Fruit fly (Drosophila melanogaster) whole organism, embryonic: ENCODE measurements around the gene kirre.

Experiments used
- Aef1 ChIP-seq: fragments of 200-800 bp; sonication (Bioruptor generic); IDR thresholded peaks from 3 replicates; pipeline ENCODE4 v1.3.6; 2022; ENCODE audit warnings: missing biosample characterization, missing genetic modification characterization
- Antp ChIP-seq: fragments of 200-800 bp; sonication (Bioruptor generic); optimal IDR thresholded peaks from 3 replicates; lab custom pipeline; 2016; ENCODE audit warnings: missing biosample characterization, missing genetic modification characterization
- Asciz ChIP-seq: fragments of 200-800 bp; sonication (Bioruptor generic); optimal IDR thresholded peaks from 2 replicates; lab custom pipeline; 2017; ENCODE audit warnings: missing biosample characterization, mild to moderate bottlenecking, missing genetic modification characterization, missing genetic modification reagents
- CG10267 ChIP-seq: fragments of 200-800 bp; sonication (Bioruptor generic); optimal IDR thresholded peaks from 2 replicates; lab custom pipeline; 2018; ENCODE audit warnings: missing biosample characterization, mild to moderate bottlenecking, missing genetic modification characterization, moderate library complexity
- CG12155 ChIP-seq: fragments of 200-800 bp; sonication (Bioruptor generic); optimal IDR thresholded peaks from 3 replicates; lab custom pipeline; 2016; ENCODE audit warnings: missing biosample characterization, missing genetic modification characterization
- CG1233 ChIP-seq: fragments of 200-800 bp; sonication (Bioruptor generic); optimal IDR thresholded peaks from 4 replicates; lab custom pipeline; 2018; ENCODE audit warnings: missing biosample characterization, mild to moderate bottlenecking, missing genetic modification characterization
- CG15073 ChIP-seq: fragments of 200-800 bp; sonication (Bioruptor generic); optimal IDR thresholded peaks from 2 replicates; lab custom pipeline; 2016; ENCODE audit warnings: missing biosample characterization, missing genetic modification characterization
- CG16863 ChIP-seq: fragments of 200-800 bp; sonication (Bioruptor generic); optimal IDR thresholded peaks from 3 replicates; lab custom pipeline; 2016; ENCODE audit warnings: missing biosample characterization, missing genetic modification characterization
- CG17328 ChIP-seq: fragments of 200-800 bp; sonication (Bioruptor generic); IDR thresholded peaks from 2 replicates; pipeline ENCODE4 v1.3.6; 2022; ENCODE audit warnings: missing biosample characterization, missing genetic modification characterization
- CG17361 ChIP-seq: fragments of 200-800 bp; sonication (Bioruptor generic); IDR thresholded peaks from 3 replicates; pipeline ENCODE4 v1.3.6; 2022; ENCODE audit warnings: missing biosample characterization, missing genetic modification characterization
- CG17829 ChIP-seq: fragments of 200-800 bp; optimal IDR thresholded peaks from 2 replicates; lab custom pipeline; 2019; ENCODE audit warnings: missing biosample characterization, mild to moderate bottlenecking, missing genetic modification characterization, moderate library complexity
- CG18619 ChIP-seq: fragments of 200-800 bp; sonication (Bioruptor generic); optimal IDR thresholded peaks from 3 replicates; lab custom pipeline; 2017; ENCODE audit warnings: missing biosample characterization, mild to moderate bottlenecking, missing genetic modification characterization
- CG6654 ChIP-seq: fragments of 200-800 bp; sonication (Bioruptor generic); optimal IDR thresholded peaks from 2 replicates; lab custom pipeline; 2017; ENCODE audit warnings: missing biosample characterization, mild to moderate bottlenecking, missing genetic modification characterization
- CG7357 ChIP-seq: fragments of 200-800 bp; sonication (Bioruptor generic); IDR thresholded peaks from 3 replicates; pipeline ENCODE4 v1.3.6; 2022; ENCODE audit warnings: missing biosample characterization, missing genetic modification characterization
- CG9876 ChIP-seq: fragments of 200-800 bp; sonication (Bioruptor generic); optimal IDR thresholded peaks from 2 replicates; lab custom pipeline; 2016; ENCODE audit warnings: missing biosample characterization, missing genetic modification characterization
- CkIIα-i1 ChIP-seq: fragments of 200-800 bp; sonication (Bioruptor generic); IDR thresholded peaks from 2 replicates; pipeline ENCODE4 v1.3.6; 2022; ENCODE audit warnings: missing biosample characterization, missing genetic modification characterization
- Dfd ChIP-seq, 2 experiments: fragments of >200 bp; optimal IDR thresholded peaks; 2 replicates each; lab custom pipeline; 2017; ENCODE audit warnings: missing biosample characterization in 2 of 2, missing genetic modification characterization in 2 of 2
- Dref ChIP-seq: fragments of 200-800 bp; sonication (Bioruptor generic); IDR thresholded peaks from 2 replicates; pipeline ENCODE4 v1.3.6; 2022; ENCODE audit warnings: missing biosample characterization, missing genetic modification characterization
- Ets65A ChIP-seq: fragments of 200-800 bp; sonication (Bioruptor generic); peaks from one replicate; lab custom pipeline; 2016; ENCODE audit warnings: missing biosample characterization, missing genetic modification characterization
- H2.0 ChIP-seq: fragments of 200-800 bp; sonication (Bioruptor generic); IDR thresholded peaks from 2 replicates; pipeline ENCODE4 v1.3.6; 2022; ENCODE audit warnings: missing biosample characterization, missing genetic modification characterization
- HLH4C ChIP-seq: fragments of 200-800 bp; sonication (Bioruptor generic); IDR thresholded peaks from 3 replicates; pipeline ENCODE4 v1.3.6; 2022; ENCODE audit warnings: missing biosample characterization, missing genetic modification characterization; ENCODE audit not compliant: partially characterized antibody
- HmgZ ChIP-seq: fragments of 200-800 bp; sonication (Bioruptor generic); optimal IDR thresholded peaks from 2 replicates; lab custom pipeline; 2018; ENCODE audit warnings: missing biosample characterization, mild to moderate bottlenecking, missing genetic modification characterization
- MTF-1 ChIP-seq: fragments of 200-800 bp; sonication (Bioruptor generic); optimal IDR thresholded peaks from 2 replicates; lab custom pipeline; 2018; ENCODE audit warnings: missing biosample characterization, mild to moderate bottlenecking, missing genetic modification characterization, borderline replicate concordance
- NC2β ChIP-seq: fragments of 200-800 bp; sonication (Bioruptor generic); optimal IDR thresholded peaks from 2 replicates; lab custom pipeline; 2016; ENCODE audit warnings: missing biosample characterization, missing genetic modification characterization
- Neu2 ChIP-seq: fragments of 200-800 bp; sonication (Bioruptor generic); optimal IDR thresholded peaks from 3 replicates; lab custom pipeline; 2016; ENCODE audit warnings: missing biosample characterization, missing genetic modification characterization, borderline replicate concordance
- Rfx ChIP-seq: fragments of 200-800 bp; sonication (Bioruptor generic); IDR thresholded peaks from 2 replicates; pipeline ENCODE4 v1.3.6; 2022; ENCODE audit warnings: missing biosample characterization, missing genetic modification characterization
- Six4 ChIP-seq: fragments of 200-800 bp; sonication (Bioruptor generic); optimal IDR thresholded peaks from 2 replicates; lab custom pipeline; 2016; ENCODE audit warnings: missing biosample characterization, missing genetic modification characterization
- Trl ChIP-seq, 3 experiments: fragments of >200 bp in 2 of 3; fragments of 200-800 bp in 1 of 3; sonication (Bioruptor generic) in 1 of 3; optimal IDR thresholded peaks; 2 replicates in 1 of 3; 3 replicates in 2 of 3; lab custom pipeline; 2016 to 2017; ENCODE audit warnings: missing biosample characterization in 1 of 3, missing genetic modification characterization in 1 of 3
- Xbp1 ChIP-seq: fragments of 200-800 bp; sonication (Bioruptor generic); optimal IDR thresholded peaks from 3 replicates; lab custom pipeline; 2016; ENCODE audit warnings: missing biosample characterization, mild to moderate bottlenecking, missing genetic modification characterization
- ara ChIP-seq: fragments of 200-800 bp; sonication (Bioruptor generic); IDR thresholded peaks from 2 replicates; pipeline ENCODE4 v1.3.6; 2022; ENCODE audit warnings: missing biosample characterization, missing genetic modification characterization
- ase ChIP-seq: fragments of 200-800 bp; sonication (Bioruptor generic); IDR thresholded peaks from 3 replicates; pipeline ENCODE4 v1.3.6; 2022; ENCODE audit warnings: missing biosample characterization, missing genetic modification characterization
- br ChIP-seq: fragments of >200 bp; optimal IDR thresholded peaks from 2 replicates; lab custom pipeline; 2017
- btn ChIP-seq: fragments of 200-800 bp; sonication (Bioruptor generic); optimal IDR thresholded peaks from 2 replicates; lab custom pipeline; 2016; ENCODE audit warnings: missing biosample characterization, missing genetic modification characterization
- dmrt99B ChIP-seq: fragments of 200-800 bp; sonication (Bioruptor generic); optimal IDR thresholded peaks from 2 replicates; lab custom pipeline; 2018; ENCODE audit warnings: missing biosample characterization, mild to moderate bottlenecking, missing genetic modification characterization, moderate library complexity
- esg ChIP-seq: fragments of 200-800 bp; sonication (Bioruptor generic); conservative IDR thresholded peaks from 2 replicates; pipeline ENCODE4 v1.3.6; 2022; ENCODE audit warnings: missing biosample characterization, missing genetic modification characterization
- fu2 ChIP-seq: fragments of 200-800 bp; sonication (Bioruptor generic); optimal IDR thresholded peaks from 2 replicates; lab custom pipeline; 2016; ENCODE audit warnings: missing biosample characterization, missing genetic modification characterization
- gro ChIP-seq: fragments of 200-800 bp; sonication (Bioruptor generic); optimal IDR thresholded peaks from 2 replicates; lab custom pipeline; 2016; ENCODE audit warnings: missing biosample characterization, missing genetic modification characterization
- gsb-n ChIP-seq: fragments of 200-800 bp; sonication (Bioruptor generic); optimal IDR thresholded peaks from 3 replicates; lab custom pipeline; 2018; ENCODE audit warnings: missing biosample characterization, mild to moderate bottlenecking, missing genetic modification characterization
- hb ChIP-seq: fragments of 200-800 bp; sonication (Bioruptor generic); IDR thresholded peaks from 3 replicates; pipeline ENCODE4 v1.3.6; 2022; ENCODE audit warnings: missing biosample characterization, missing genetic modification characterization; ENCODE audit not compliant: partially characterized antibody
- hbn ChIP-seq: fragments of 200-800 bp; sonication (Bioruptor generic); IDR thresholded peaks from 2 replicates; pipeline ENCODE4 v1.3.6; 2022; ENCODE audit warnings: missing biosample characterization, missing genetic modification characterization; ENCODE audit not compliant: partially characterized antibody
- kah ChIP-seq: fragments of 200-800 bp; sonication (Bioruptor generic); optimal IDR thresholded peaks from 2 replicates; lab custom pipeline; 2018; ENCODE audit warnings: missing biosample characterization, mild to moderate bottlenecking, missing genetic modification characterization
- lmd ChIP-seq: fragments of 200-800 bp; sonication (Bioruptor generic); IDR thresholded peaks from 2 replicates; pipeline ENCODE4 v1.3.6; 2022; ENCODE audit warnings: missing biosample characterization, missing genetic modification characterization
- luna ChIP-seq: fragments of 200-800 bp; sonication (Bioruptor generic); optimal IDR thresholded peaks from 2 replicates; lab custom pipeline; 2016; ENCODE audit warnings: missing biosample characterization, missing genetic modification characterization
- nerfin-1 ChIP-seq: fragments of 200-800 bp; sonication (Bioruptor generic); optimal IDR thresholded peaks from 3 replicates; lab custom pipeline; 2019; ENCODE audit warnings: missing biosample characterization, mild to moderate bottlenecking, missing genetic modification characterization, moderate library complexity
- nmo ChIP-seq: fragments of 200-800 bp; sonication (Bioruptor generic); optimal IDR thresholded peaks from 2 replicates; lab custom pipeline; 2018; ENCODE audit warnings: missing biosample characterization, mild to moderate bottlenecking, missing genetic modification characterization, moderate library complexity
- pnt ChIP-seq: fragments of 200-800 bp; sonication (Bioruptor generic); optimal IDR thresholded peaks from 3 replicates; lab custom pipeline; 2016; ENCODE audit warnings: missing biosample characterization, missing genetic modification characterization
- prd ChIP-seq, 3 experiments: fragments of >200 bp in 2 of 3; fragments of 200-800 bp in 1 of 3; sonication (Bioruptor generic) in 1 of 3; optimal IDR thresholded peaks in 2 of 3; IDR thresholded peaks in 1 of 3; 2 replicates in 2 of 3; 3 replicates in 1 of 3; pipeline versions ENCODE4 v1.3.6 to Lab custom; 2017 to 2022; ENCODE audit warnings: missing biosample characterization in 1 of 3, missing genetic modification characterization in 1 of 3
- psq ChIP-seq: fragments of 200-800 bp; sonication (Bioruptor generic); optimal IDR thresholded peaks from 2 replicates; lab custom pipeline; 2017; ENCODE audit warnings: missing biosample characterization, missing genetic modification characterization
- sisA ChIP-seq: fragments of 200-800 bp; sonication (Bioruptor generic); IDR thresholded peaks from 2 replicates; pipeline ENCODE4 v1.3.6; 2022; ENCODE audit warnings: missing biosample characterization, missing genetic modification characterization
- sqz ChIP-seq: fragments of 200-800 bp; sonication (Bioruptor generic); optimal IDR thresholded peaks from 3 replicates; lab custom pipeline; 2018; ENCODE audit warnings: missing biosample characterization, mild to moderate bottlenecking, missing genetic modification characterization
- vnd ChIP-seq: fragments of 200-800 bp; sonication (Bioruptor generic); IDR thresholded peaks from 3 replicates; pipeline ENCODE4 v1.3.6; 2022; ENCODE audit warnings: missing biosample characterization, missing genetic modification characterization; ENCODE audit not compliant: partially characterized antibody
- zf30C ChIP-seq: fragments of 200-800 bp; sonication (Bioruptor generic); optimal IDR thresholded peaks from 3 replicates; lab custom pipeline; 2018; ENCODE audit warnings: missing biosample characterization, mild to moderate bottlenecking, missing genetic modification characterization

Gene kirre

dm6 chrX:3096324-3096723 is 356.1 kb downstream of the kirre start (continued):
- no peak for TF ChIP-seq Antp
- TF ChIP-seq Ets65A (GFP tag; lab: Kevin White, UChicago), result peak; percentile 58
- TF ChIP-seq sqz (GFP tag; lab: Kevin White, UChicago), result no peak
- TF ChIP-seq CG17829, result no peak
- TF ChIP-seq br (lab: Kevin White, UChicago), result no peak
- no peak for TF ChIP-seq CG18619 (GFP tag; lab: Kevin White, UChicago)
- TF ChIP-seq lmd (GFP tag; lab: Robert Waterston, UW), result no peak
- peak; percentile 1 for TF ChIP-seq Six4 (GFP tag; lab: Kevin White, UChicago)
- TF ChIP-seq hbn (GFP tag; lab: Robert Waterston, UW), result no peak
- TF ChIP-seq CG17361 (GFP tag; lab: Robert Waterston, UW), result no peak
- peak; percentile 53; the same call in 2 of the 3 replicates for TF ChIP-seq Aef1
- no peak for TF ChIP-seq Dref (GFP tag; lab: Robert Waterston, UW)
- no peak for TF ChIP-seq NC2β (GFP tag; lab: Kevin White, UChicago)
- no peak for TF ChIP-seq Xbp1 (GFP tag; lab: Kevin White, UChicago)
- TF ChIP-seq CG17328, result no peak
- TF ChIP-seq fu2, result no peak
- TF ChIP-seq esg (GFP tag; lab: Robert Waterston, UW), result peak; percentile 43; the same call in 1 of the 2 replicates
- peak; percentile 68 for TF ChIP-seq dmrt99B (tag; lab: Kevin White, UChicago)
- TF ChIP-seq CG10267 (tag; lab: Kevin White, UChicago), result peak; percentile 34
- no peak for TF ChIP-seq kah (GFP tag; lab: Kevin White, UChicago)
- TF ChIP-seq Trl (optimal IDR thresholded peaks at IDR 0.05; lab: Kevin White, UChicago), result no peak
- TF ChIP-seq Trl (GFP tag; optimal IDR thresholded peaks at IDR 0.05; lab: Kevin White, UChicago), result no peak
- no peak for TF ChIP-seq gro (GFP tag; lab: Kevin White, UChicago)
- TF ChIP-seq CG6654, result no peak
- TF ChIP-seq btn (GFP tag; lab: Kevin White, UChicago), result no peak
- TF ChIP-seq Asciz (GFP tag; lab: Kevin White, UChicago), result peak; percentile 27
- TF ChIP-seq psq, result no peak
- TF ChIP-seq luna (GFP tag; lab: Kevin White, UChicago), result no peak
- TF ChIP-seq hb (GFP tag; lab: Robert Waterston, UW), result no peak
- TF ChIP-seq zf30C (GFP tag; lab: Kevin White, UChicago), result no peak
- TF ChIP-seq ara (GFP tag; lab: Robert Waterston, UW), result no peak
- no peak for TF ChIP-seq ase
- no peak for TF ChIP-seq CG15073 (GFP tag; lab: Kevin White, UChicago)
- TF ChIP-seq H2.0 (GFP tag; lab: Robert Waterston, UW), result no peak
- no peak for TF ChIP-seq CG7357 (GFP tag; lab: Robert Waterston, UW)
- TF ChIP-seq nmo (GFP tag; lab: Kevin White, UChicago), result peak; percentile 58
- TF ChIP-seq HmgZ (tag; lab: Kevin White, UChicago), result no peak
- TF ChIP-seq CkIIα-i1 (GFP tag; lab: Robert Waterston, UW), result no peak
- no peak for TF ChIP-seq prd (optimal IDR thresholded peaks at IDR 0.05; lab: Kevin White, UChicago)
- TF ChIP-seq prd (GFP tag; IDR thresholded peaks at IDR 0.05; lab: Robert Waterston, UW), result no peak
- TF ChIP-seq CG12155 (GFP tag; lab: Kevin White, UChicago), result no peak
- no peak for TF ChIP-seq CG1233
- TF ChIP-seq nerfin-1 (tag; lab: Kevin White, UChicago), result no peak
- TF ChIP-seq vnd (GFP tag; lab: Robert Waterston, UW), result no peak
- no peak for TF ChIP-seq HLH4C (GFP tag; lab: Robert Waterston, UW)
- no peak for TF ChIP-seq Dfd (GFP tag; optimal IDR thresholded peaks at IDR 0.05; lab: Kevin White, UChicago)
- TF ChIP-seq MTF-1 (GFP tag; lab: Kevin White, UChicago), result no peak
- no peak for TF ChIP-seq gsb-n (tag; lab: Kevin White, UChicago)
- no peak for TF ChIP-seq pnt
- no peak for TF ChIP-seq Neu2 (GFP tag; lab: Kevin White, UChicago)
- no peak for TF ChIP-seq CG16863 (GFP tag; lab: Kevin White, UChicago)
- TF ChIP-seq sisA (GFP tag; lab: Robert Waterston, UW), result peak; percentile 60
- TF ChIP-seq Rfx (GFP tag; lab: Robert Waterston, UW), result no peak
- no peak for TF ChIP-seq CG9876 (GFP tag; lab: Kevin White, UChicago)
